Worm (Caenorhabditis elegans) whole organism, early embryonic: Measurements from ENCODE around the gene C28A5.2.

ENCODE experiments used
- F13C5.2 ChIP-seq: sonication (generic microtip); optimal IDR thresholded peaks from 2 replicates; lab custom pipeline; 2017; ENCODE audit warnings: mild to moderate bottlenecking, missing genetic modification characterization, inconsistent platforms, missing compliant biosample characterization
- ama-1 ChIP-seq: fragments of 150-350 bp; optimal IDR thresholded peaks from 2 replicates; lab custom pipeline; 2014
- ceh-13 ChIP-seq: fragments of 200-800 bp; sonication (Bioruptor generic); optimal IDR thresholded peaks from 2 replicates; lab custom pipeline; 2018; ENCODE audit warnings: mild to moderate bottlenecking, missing genetic modification characterization, missing compliant biosample characterization
- flt-1 ChIP-seq: fragments of 200-800 bp; sonication (Bioruptor generic); IDR thresholded peaks from 2 replicates; pipeline ENCODE4 v1.3.6; 2022; ENCODE audit warnings: missing genetic modification characterization, missing compliant biosample characterization
- hmbx-1 ChIP-seq: sonication (generic microtip); optimal IDR thresholded peaks from 2 replicates; lab custom pipeline; 2016; ENCODE audit warnings: mild to moderate bottlenecking, missing genetic modification characterization, missing compliant biosample characterization
- hmg-4 ChIP-seq: fragments of 200-800 bp; sonication (Bioruptor generic); optimal IDR thresholded peaks from 2 replicates; lab custom pipeline; 2018; ENCODE audit warnings: mild to moderate bottlenecking, missing genetic modification characterization, missing compliant biosample characterization
- pes-1 ChIP-seq: fragments of 200-800 bp; sonication (Bioruptor generic); IDR thresholded peaks from 2 replicates; pipeline ENCODE4 v1.3.6; 2022; ENCODE audit warnings: missing genetic modification reagents, missing genetic modification characterization, missing compliant biosample characterization
- scrt-1 ChIP-seq: fragments of 200-800 bp; sonication (Bioruptor generic); IDR thresholded peaks from 2 replicates; pipeline ENCODE4 v1.3.6; 2022; ENCODE audit warnings: missing genetic modification characterization, missing compliant biosample characterization
- sea-1 ChIP-seq: fragments of 200-800 bp; sonication (Bioruptor generic); conservative IDR thresholded peaks from 2 replicates; pipeline ENCODE4 v1.3.6; 2022; ENCODE audit warnings: missing genetic modification characterization, missing compliant biosample characterization
- tra-4 ChIP-seq: sonication (generic microtip); optimal IDR thresholded peaks from 2 replicates; lab custom pipeline; 2017; ENCODE audit warnings: missing genetic modification characterization, missing compliant biosample characterization

DNA sequence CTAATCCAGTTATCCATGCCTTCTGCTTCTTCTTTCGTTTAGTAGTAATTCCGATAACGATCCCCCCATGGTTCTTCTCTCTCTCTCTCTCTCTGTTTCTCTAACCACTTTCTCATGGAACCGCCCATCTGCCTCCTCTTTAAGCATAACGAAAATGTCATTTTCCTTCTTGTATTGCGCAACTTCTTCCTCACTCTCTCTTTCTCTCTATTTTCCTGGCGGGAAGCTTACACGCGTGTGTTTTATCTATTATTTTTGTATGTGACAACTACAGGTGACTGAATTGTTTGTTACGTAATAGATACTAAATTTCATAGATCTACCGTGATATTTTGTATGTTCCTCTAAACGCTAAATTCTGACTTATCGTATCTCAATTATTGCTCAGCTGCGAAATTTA, 48.9 kb downstream of the C28A5.2 start:
- TF ChIP-seq pes-1 (GFP tag; lab: Robert Waterston, UW) (no peak), ceh-13 (GFP tag; lab: Kevin White, UChicago) (no peak), ama-1 (lab: Kevin White, UChicago) (no peak), hmg-4 (GFP tag; lab: Kevin White, UChicago) (no peak), flt-1 (no peak), scrt-1 (no peak), hmbx-1 (no peak), tra-4 (no peak), sea-1 (GFP tag; lab: Robert Waterston, UW) (no peak), F13C5.2 (tag; lab: Kevin White, UChicago) (no peak)
